Worm (Caenorhabditis elegans): ENCODE results near the gene ZK899.7.

- TF ChIP-seq nhr-20 (tag; optimal IDR thresholded peaks at IDR 0.05) (no peak), zip-4 (GFP tag; optimal IDR thresholded peaks at IDR 0.05) (no peak), ama-1 (optimal IDR thresholded peaks at IDR 0.05) (no peak), nhr-77 (tag; optimal IDR thresholded peaks at IDR 0.05) (no peak), grh-1 (GFP tag; IDR thresholded peaks at IDR 0.05) (no peak), ceh-8 (GFP tag; optimal IDR thresholded peaks at IDR 0.05) (no peak), nhr-90 (tag; optimal IDR thresholded peaks at IDR 0.05; ENCODE audit: poor library complexity) (no peak), hlh-17 (GFP tag; optimal IDR thresholded peaks at IDR 0.05; ENCODE audit: borderline replicate concordance) (no peak), lin-35 (GFP tag; optimal IDR thresholded peaks at IDR 0.05) (no peak), blmp-1 (tag; optimal IDR thresholded peaks at IDR 0.05) (no peak), nhr-11 (tag; optimal IDR thresholded peaks at IDR 0.05) (no peak)
Observed at ce11 chrX:9472170-9472569, 22.9 kb upstream of the ZK899.7 start, which contains the start of gene gap-2.

Measured in whole organism, L1 larva.